Fruit fly (Drosophila melanogaster) whole organism, pupa: Measurements from ENCODE around the gene lectin-28C.

Experiments used
- CG15710 ChIP-seq: fragments of 200-800 bp; sonication (Bioruptor generic); optimal IDR thresholded peaks from 2 replicates; lab custom pipeline; 2018; ENCODE audit warnings: missing biosample characterization, mild to moderate bottlenecking, missing genetic modification characterization, moderate library complexity
- CG34367 ChIP-seq: fragments of 200-800 bp; sonication (Bioruptor generic); optimal IDR thresholded peaks from 2 replicates; lab custom pipeline; 2018; ENCODE audit warnings: missing biosample characterization, mild to moderate bottlenecking, missing genetic modification characterization
- gl ChIP-seq: fragments of 200-800 bp; sonication (Bioruptor generic); optimal IDR thresholded peaks from 2 replicates; lab custom pipeline; 2018; ENCODE audit warnings: missing biosample characterization, mild to moderate bottlenecking, missing genetic modification characterization

DNA sequence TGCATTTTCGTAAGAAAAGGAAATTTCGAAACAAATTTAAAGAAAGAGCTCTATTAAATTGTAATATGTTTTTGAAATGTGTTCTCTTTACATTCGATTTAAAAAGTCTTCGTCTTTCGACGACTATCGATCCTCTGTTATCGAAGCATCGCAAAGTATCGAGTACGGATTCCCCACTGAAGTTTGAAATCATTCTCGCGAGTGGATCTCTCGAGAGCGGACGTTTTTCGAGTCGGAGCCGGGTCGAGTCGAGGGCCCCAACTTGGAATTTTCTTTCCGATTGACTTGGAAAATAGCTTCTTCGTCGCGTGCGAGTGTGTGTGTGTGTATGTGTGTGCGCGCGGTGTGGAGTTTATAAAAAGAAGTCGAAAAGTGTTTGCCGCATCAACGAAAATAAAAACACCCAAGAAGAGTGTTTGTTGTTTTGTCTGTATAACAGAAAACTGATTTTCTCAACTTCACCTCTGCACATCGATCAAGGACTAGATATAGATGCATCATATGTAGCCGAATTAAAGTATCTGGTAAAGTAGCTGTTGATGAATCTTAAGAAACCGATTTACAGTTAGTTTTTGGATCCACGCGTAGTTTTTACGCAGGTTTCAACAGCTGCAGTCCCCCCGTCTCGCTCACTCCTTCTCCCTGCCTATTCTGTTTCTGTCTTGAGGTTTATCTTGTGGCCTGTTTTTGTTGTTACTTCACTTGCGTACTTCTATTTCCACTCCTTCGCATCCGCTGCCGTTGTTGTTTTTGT lies 45.5 kb upstream of the lectin-28C start, which contains the start of gene LanB1:
- TF ChIP-seq CG15710 = no peak
- no peak for TF ChIP-seq CG34367 (tag; lab: Kevin White, UChicago)
- TF ChIP-seq gl (tag; lab: Kevin White, UChicago) = no peak
